Worm (Caenorhabditis elegans): ENCODE results near the gene C16A3.5.

Gene C16A3.5

DNA sequence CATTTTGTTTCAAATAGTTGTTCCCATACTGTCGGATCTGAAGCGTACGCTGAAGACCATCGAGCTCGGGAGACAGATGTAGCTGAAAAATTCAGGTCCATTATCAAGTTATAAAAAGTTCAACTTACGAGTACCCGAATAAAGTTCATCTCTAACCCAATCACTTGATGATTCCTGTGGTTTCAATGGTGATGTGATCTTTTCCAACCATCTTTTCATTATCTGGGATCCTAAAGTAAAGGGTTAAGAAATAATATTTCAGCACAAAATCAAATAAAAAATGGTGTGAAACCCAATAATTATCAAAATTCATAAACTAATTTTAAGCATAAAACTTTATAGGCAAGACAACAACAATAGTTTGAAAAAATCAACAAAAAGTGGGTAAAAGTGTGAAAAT lies 46.6 kb downstream of the C16A3.5 start, which contains the start of gene C05D11.8:
Gene C05D11.8, minus strand, starts transcription at position 101 of the 400 bp plus-strand sequence.
- TF ChIP-seq lin-15B (tag; optimal IDR thresholded peaks at IDR 0.05): no peak
- TF ChIP-seq mdl-1 (tag; optimal IDR thresholded peaks at IDR 0.05): no peak
- TF ChIP-seq mml-1 (tag; optimal IDR thresholded peaks at IDR 0.05): no peak
- no peak for TF ChIP-seq pha-4 (tag; optimal IDR thresholded peaks at IDR 0.05)

DNA sequence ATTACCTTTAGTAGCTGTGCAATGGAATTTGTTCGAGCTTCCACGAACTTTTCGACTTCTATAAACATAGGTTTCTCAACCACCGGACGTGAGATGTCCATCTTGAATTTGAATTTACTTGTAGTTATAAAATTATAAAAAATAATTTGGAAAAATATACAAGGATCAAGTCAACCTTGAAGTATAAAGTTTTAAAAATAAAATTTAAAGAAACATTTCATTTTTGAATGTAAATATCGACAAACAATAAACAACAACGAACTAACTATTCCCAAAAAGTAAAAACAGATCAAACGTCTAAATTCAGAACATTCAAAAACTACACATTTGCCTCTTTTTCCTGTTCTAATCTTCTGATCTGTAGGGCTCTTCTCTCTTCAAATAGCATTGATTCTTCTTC lies 50.3 kb downstream of the C16A3.5 start, which contains the start of gene popl-1:
Gene popl-1, minus strand, starts transcription at position 101 of the 400 bp plus-strand sequence.
- TF ChIP-seq hmg-11 (tag; optimal IDR thresholded peaks at IDR 0.05) (no peak), nhr-11 (tag; optimal IDR thresholded peaks at IDR 0.05) (no peak), nhr-28 (tag; optimal IDR thresholded peaks at IDR 0.05) (no peak), ztf-11 (tag; optimal IDR thresholded peaks at IDR 0.05) (no peak), ztf-4 (tag; optimal IDR thresholded peaks at IDR 0.05) (no peak), elt-1 (tag; optimal IDR thresholded peaks at IDR 0.05) (no peak), daf-12 (tag; optimal IDR thresholded peaks at IDR 0.05) (no peak), nfya-1 (tag; optimal IDR thresholded peaks at IDR 0.05; ENCODE audit: insufficient read depth) (no peak), unc-62 (GFP tag; optimal IDR thresholded peaks at IDR 0.05) (no peak), nhr-43 (tag; optimal IDR thresholded peaks at IDR 0.05; ENCODE audit: poor library complexity, severe bottlenecking) (no peak), ceh-82 (tag; optimal IDR thresholded peaks at IDR 0.05) (no peak), skn-1 (tag; optimal IDR thresholded peaks at IDR 0.05) (no peak), fkh-2 (tag; optimal IDR thresholded peaks at IDR 0.05) (no peak), ceh-16 (tag; optimal IDR thresholded peaks at IDR 0.05) (no peak)

Data from whole organism, L3 larva.